Worm (Caenorhabditis elegans) whole organism, late embryonic: ENCODE results near the gene VM106R.1.

Source experiments
- T23F11.4 ChIP-seq: fragments of 200-800 bp; sonication (Bioruptor generic); optimal IDR thresholded peaks from 2 replicates; lab custom pipeline; 2018; ENCODE audit warnings: mild to moderate bottlenecking, missing genetic modification characterization, missing compliant biosample characterization
- ceh-22 ChIP-seq: sonication (generic microtip); optimal IDR thresholded peaks from 2 replicates; lab custom pipeline; 2017; ENCODE audit warnings: missing biosample characterization, missing genetic modification characterization
- ceh-48 ChIP-seq: sonication (generic microtip); optimal IDR thresholded peaks from 2 replicates; lab custom pipeline; 2016; ENCODE audit warnings: missing genetic modification characterization, inconsistent platforms, missing compliant biosample characterization
- dmd-4 ChIP-seq: sonication (generic microtip); optimal IDR thresholded peaks from 2 replicates; lab custom pipeline; 2016; ENCODE audit warnings: borderline replicate concordance, missing genetic modification characterization, missing compliant biosample characterization
- dve-1 ChIP-seq: sonication (generic microtip); optimal IDR thresholded peaks from 2 replicates; lab custom pipeline; 2017; ENCODE audit warnings: antibody characterized with exemption, mild to moderate bottlenecking, missing genetic modification characterization, missing compliant biosample characterization
- fkh-10 ChIP-seq: fragments of 150-350 bp; optimal IDR thresholded peaks from 2 replicates; lab custom pipeline; 2014; ENCODE audit warnings: missing biosample characterization, missing genetic modification reagents, missing genetic modification characterization
- hlh-8 ChIP-seq: sonication (generic microtip); optimal IDR thresholded peaks from 2 replicates; lab custom pipeline; 2016; ENCODE audit warnings: missing genotype, missing genetic modification characterization, missing compliant biosample characterization
- lin-11 ChIP-seq: fragments of 200-800 bp; sonication (Bioruptor generic); optimal IDR thresholded peaks from 2 replicates; lab custom pipeline; 2018; ENCODE audit warnings: mild to moderate bottlenecking, missing genetic modification characterization, missing compliant biosample characterization
- nfya-1 ChIP-seq: sonication (generic microtip); optimal IDR thresholded peaks from 2 replicates; lab custom pipeline; 2017; ENCODE audit warnings: missing genetic modification characterization, mild to moderate bottlenecking, missing compliant biosample characterization, antibody characterized with exemption, moderate library complexity
- nhr-11 ChIP-seq: fragments of 150-350 bp; optimal IDR thresholded peaks from 2 replicates; lab custom pipeline; 2014; ENCODE audit warnings: missing biosample characterization, missing genetic modification characterization
- pax-1 ChIP-seq: fragments of 150-350 bp; optimal IDR thresholded peaks from 2 replicates; lab custom pipeline; 2014; ENCODE audit warnings: missing biosample characterization, missing genetic modification characterization
- unc-42 ChIP-seq: sonication (generic microtip); optimal IDR thresholded peaks from 2 replicates; lab custom pipeline; 2016; ENCODE audit warnings: missing genotype, missing genetic modification characterization, missing compliant biosample characterization

- TF ChIP-seq ceh-22 (tag; lab: Kevin White, UChicago): no peak
- no peak for TF ChIP-seq dmd-4 (tag; lab: Kevin White, UChicago)
- peak; percentile 98 for TF ChIP-seq ceh-48 (tag; lab: Kevin White, UChicago)
- TF ChIP-seq T23F11.4 (GFP tag; lab: Kevin White, UChicago): no peak
- TF ChIP-seq dve-1 (tag; lab: Kevin White, UChicago): peak; percentile 36
- peak; percentile 95 for TF ChIP-seq nfya-1 (tag; lab: Kevin White, UChicago)
- TF ChIP-seq fkh-10 (GFP tag; lab: Kevin White, UChicago): no peak
- TF ChIP-seq lin-11 (tag; lab: Kevin White, UChicago): peak; percentile 6
- TF ChIP-seq hlh-8 (tag; lab: Kevin White, UChicago): peak; percentile 19
- peak; percentile 56 for TF ChIP-seq pax-1 (tag; lab: Kevin White, UChicago)
- no peak for TF ChIP-seq nhr-11 (tag; lab: Kevin White, UChicago)
- peak; percentile 69 for TF ChIP-seq unc-42
Measured at ce11 chrII:10868670-10869246, 39.8 kb upstream of the VM106R.1 start, which contains the start of the genes gmps-1 and cap-2.
